Fruit fly (Drosophila melanogaster) whole organism, embryonic: Measurements from ENCODE around the gene CG13385.

ENCODE experiments used
- Adf1 ChIP-seq: fragments of 200-800 bp; sonication (Bioruptor generic); IDR thresholded peaks from 2 replicates; pipeline ENCODE4 v1.3.6; 2022; ENCODE audit warnings: missing biosample characterization, missing genetic modification characterization
- Atf6 ChIP-seq: fragments of 200-800 bp; sonication (Bioruptor generic); IDR thresholded peaks from 2 replicates; pipeline ENCODE4 v1.3.6; 2022; ENCODE audit warnings: missing biosample characterization, missing genetic modification characterization
- Bdp1 ChIP-seq: fragments of 200-800 bp; sonication (Bioruptor generic); optimal IDR thresholded peaks from 3 replicates; lab custom pipeline; 2016; ENCODE audit warnings: missing biosample characterization, missing genetic modification characterization
- CG10209 ChIP-seq: fragments of 200-800 bp; sonication (Bioruptor generic); optimal IDR thresholded peaks from 3 replicates; lab custom pipeline; 2017; ENCODE audit warnings: missing biosample characterization, mild to moderate bottlenecking, missing genetic modification characterization, missing genetic modification reagents
- CG10431 ChIP-seq: fragments of 200-800 bp; sonication (Bioruptor generic); optimal IDR thresholded peaks from 3 replicates; lab custom pipeline; 2018; ENCODE audit warnings: missing biosample characterization, mild to moderate bottlenecking, missing genetic modification characterization
- CG10654 ChIP-seq: fragments of 200-800 bp; sonication (Bioruptor generic); optimal IDR thresholded peaks from 2 replicates; lab custom pipeline; 2016; ENCODE audit warnings: missing biosample characterization, missing genetic modification characterization
- CG11093 ChIP-seq: fragments of 200-800 bp; sonication (Bioruptor generic); IDR thresholded peaks from 3 replicates; pipeline ENCODE4 v1.3.6; 2022; ENCODE audit warnings: missing biosample characterization, missing genetic modification characterization
- CG12391 ChIP-seq: fragments of 200-800 bp; sonication (Bioruptor generic); optimal IDR thresholded peaks from 3 replicates; lab custom pipeline; 2018; ENCODE audit warnings: missing biosample characterization, mild to moderate bottlenecking, missing genetic modification characterization, moderate library complexity
- CG12769 ChIP-seq: fragments of 200-800 bp; sonication (Bioruptor generic); optimal IDR thresholded peaks from 2 replicates; lab custom pipeline; 2019; ENCODE audit warnings: missing biosample characterization, mild to moderate bottlenecking, missing genetic modification characterization, moderate library complexity
- CG12942 ChIP-seq: fragments of 200-800 bp; sonication (Bioruptor generic); optimal IDR thresholded peaks from 3 replicates; lab custom pipeline; 2016; ENCODE audit warnings: missing biosample characterization, missing genetic modification characterization
- CG14441 ChIP-seq: fragments of 200-800 bp; sonication (Bioruptor generic); IDR thresholded peaks from 2 replicates; pipeline ENCODE4 v1.3.6; 2022; ENCODE audit warnings: missing biosample characterization, missing genetic modification characterization
- CG18764 ChIP-seq: fragments of 200-800 bp; sonication (Bioruptor generic); optimal IDR thresholded peaks from 3 replicates; lab custom pipeline; 2016; ENCODE audit warnings: missing biosample characterization, missing genetic modification characterization
- CG2120 ChIP-seq: fragments of 200-800 bp; sonication (Bioruptor generic); optimal IDR thresholded peaks from 3 replicates; lab custom pipeline; 2016; ENCODE audit warnings: missing biosample characterization, missing genetic modification characterization
- CG32767 ChIP-seq: fragments of 200-800 bp; sonication (Bioruptor generic); IDR thresholded peaks from 2 replicates; pipeline ENCODE4 v1.3.6; 2022; ENCODE audit warnings: missing biosample characterization, missing genetic modification characterization
- CG32772 ChIP-seq: fragments of 200-800 bp; sonication (Bioruptor generic); IDR thresholded peaks from 2 replicates; pipeline ENCODE4 v1.3.6; 2022; ENCODE audit warnings: missing biosample characterization, missing genetic modification characterization
- CG3281 ChIP-seq: fragments of 200-800 bp; sonication (Bioruptor generic); optimal IDR thresholded peaks from 3 replicates; lab custom pipeline; 2017; ENCODE audit warnings: missing biosample characterization, mild to moderate bottlenecking, missing genetic modification characterization
- CG3726 ChIP-seq: fragments of 200-800 bp; sonication (Bioruptor generic); IDR thresholded peaks from 3 replicates; pipeline ENCODE4, ENCODE4 v1.3.6; 2022; ENCODE audit warnings: missing biosample characterization, missing genetic modification characterization
- CG42726 ChIP-seq: fragments of 200-800 bp; sonication (Bioruptor generic); IDR thresholded peaks from 2 replicates; pipeline ENCODE4 v1.3.6; 2022; ENCODE audit warnings: missing biosample characterization, missing genetic modification characterization; ENCODE audit not compliant: partially characterized antibody
- CG4328 ChIP-seq: fragments of 200-800 bp; sonication (Bioruptor generic); optimal IDR thresholded peaks from 3 replicates; lab custom pipeline; 2017; ENCODE audit warnings: missing biosample characterization, missing genetic modification reagents, missing genetic modification characterization
- CG4707 ChIP-seq: fragments of 200-800 bp; sonication (Bioruptor generic); optimal IDR thresholded peaks from 2 replicates; lab custom pipeline; 2018; ENCODE audit warnings: missing biosample characterization, mild to moderate bottlenecking, missing genetic modification characterization, moderate library complexity
- CG5953 ChIP-seq: fragments of 200-800 bp; sonication (Bioruptor generic); IDR thresholded peaks from 2 replicates; pipeline ENCODE4 v1.3.6; 2022; ENCODE audit warnings: missing biosample characterization, missing genetic modification characterization
- CG6654 ChIP-seq: fragments of 200-800 bp; sonication (Bioruptor generic); optimal IDR thresholded peaks from 2 replicates; lab custom pipeline; 2017; ENCODE audit warnings: missing biosample characterization, mild to moderate bottlenecking, missing genetic modification characterization
- CG7745 ChIP-seq: fragments of 200-800 bp; sonication (Bioruptor generic); optimal IDR thresholded peaks from 2 replicates; lab custom pipeline; 2018; ENCODE audit warnings: missing biosample characterization, mild to moderate bottlenecking, missing genetic modification characterization, moderate library complexity
- CG7928 ChIP-seq: fragments of 200-800 bp; sonication (Bioruptor generic); optimal IDR thresholded peaks from 2 replicates; lab custom pipeline; 2017; ENCODE audit warnings: missing biosample characterization, mild to moderate bottlenecking, missing genetic modification characterization
- CG8765 ChIP-seq: fragments of 200-800 bp; sonication (Bioruptor generic); IDR thresholded peaks from 2 replicates; pipeline ENCODE4 v1.3.6; 2022; ENCODE audit warnings: missing biosample characterization, missing genetic modification characterization
- CG9817 ChIP-seq: fragments of 200-800 bp; sonication (Bioruptor generic); optimal IDR thresholded peaks from 2 replicates; lab custom pipeline; 2018; ENCODE audit warnings: missing biosample characterization, mild to moderate bottlenecking, missing genetic modification characterization, moderate library complexity
- CkIIα-i1 ChIP-seq: fragments of 200-800 bp; sonication (Bioruptor generic); IDR thresholded peaks from 2 replicates; pipeline ENCODE4 v1.3.6; 2022; ENCODE audit warnings: missing biosample characterization, missing genetic modification characterization
- Dad ChIP-seq: fragments of 200-800 bp; sonication (Bioruptor generic); optimal IDR thresholded peaks from 3 replicates; lab custom pipeline; 2016; ENCODE audit warnings: missing biosample characterization, missing genetic modification characterization
- Doc3 ChIP-seq: fragments of 200-800 bp; sonication (Bioruptor generic); IDR thresholded peaks from 3 replicates; pipeline ENCODE4 v1.3.6; 2022; ENCODE audit warnings: missing biosample characterization, missing genetic modification characterization; ENCODE audit not compliant: partially characterized antibody
- Gsc ChIP-seq: fragments of 200-800 bp; sonication (Bioruptor generic); IDR thresholded peaks from 2 replicates; pipeline ENCODE4 v1.3.6; 2022; ENCODE audit warnings: missing biosample characterization, missing genetic modification characterization
- H15 ChIP-seq: fragments of 200-800 bp; sonication (Bioruptor generic); IDR thresholded peaks from 3 replicates; pipeline ENCODE4 v1.3.6; 2022; ENCODE audit warnings: missing biosample characterization, missing genetic modification characterization
- Hr51 ChIP-seq, 2 experiments: fragments of 200-800 bp; sonication (Bioruptor generic); optimal IDR thresholded peaks; 2 replicates in 1 of 2; 3 replicates in 1 of 2; lab custom pipeline; 2016 to 2018; ENCODE audit warnings: missing biosample characterization in 2 of 2, missing genetic modification characterization in 2 of 2, mild to moderate bottlenecking in 1 of 2, moderate library complexity in 1 of 2
- MESR4 ChIP-seq: fragments of 200-800 bp; sonication (Bioruptor generic); optimal IDR thresholded peaks from 2 replicates; lab custom pipeline; 2018; ENCODE audit warnings: missing biosample characterization, mild to moderate bottlenecking, missing genetic modification characterization, moderate library complexity
- Oli ChIP-seq: fragments of 200-800 bp; sonication (Bioruptor generic); optimal IDR thresholded peaks from 2 replicates; lab custom pipeline; 2018; ENCODE audit warnings: missing biosample characterization, mild to moderate bottlenecking, missing genetic modification characterization, moderate library complexity
- Trl ChIP-seq, 3 experiments: fragments of >200 bp in 2 of 3; fragments of 200-800 bp in 1 of 3; sonication (Bioruptor generic) in 1 of 3; optimal IDR thresholded peaks; 2 replicates in 1 of 3; 3 replicates in 2 of 3; lab custom pipeline; 2016 to 2017; ENCODE audit warnings: missing biosample characterization in 1 of 3, missing genetic modification characterization in 1 of 3
- Xbp1 ChIP-seq: fragments of 200-800 bp; sonication (Bioruptor generic); optimal IDR thresholded peaks from 3 replicates; lab custom pipeline; 2016; ENCODE audit warnings: missing biosample characterization, mild to moderate bottlenecking, missing genetic modification characterization
- ab ChIP-seq: fragments of 200-800 bp; sonication (Bioruptor generic); optimal IDR thresholded peaks from 2 replicates; lab custom pipeline; 2016; ENCODE audit warnings: missing biosample characterization, missing genetic modification characterization
- aop ChIP-seq: fragments of 200-800 bp; sonication (Bioruptor generic); IDR thresholded peaks from 2 replicates; pipeline ENCODE4 v1.3.6; 2022; ENCODE audit warnings: missing biosample characterization, missing genetic modification characterization
- ems ChIP-seq: fragments of 200-800 bp; sonication (Bioruptor generic); optimal IDR thresholded peaks from 3 replicates; lab custom pipeline; 2016; ENCODE audit warnings: missing biosample characterization, missing genetic modification characterization
- gsb ChIP-seq: fragments of 200-800 bp; sonication (Bioruptor generic); IDR thresholded peaks from 2 replicates; pipeline ENCODE4 v1.3.6; 2022; ENCODE audit warnings: missing biosample characterization, missing genetic modification characterization
- jumu ChIP-seq: fragments of 200-800 bp; sonication (Bioruptor generic); optimal IDR thresholded peaks from 3 replicates; lab custom pipeline; 2016; ENCODE audit warnings: missing biosample characterization, missing genetic modification characterization
- kah ChIP-seq: fragments of 200-800 bp; sonication (Bioruptor generic); optimal IDR thresholded peaks from 2 replicates; lab custom pipeline; 2018; ENCODE audit warnings: missing biosample characterization, mild to moderate bottlenecking, missing genetic modification characterization
- maf-S ChIP-seq: fragments of 200-800 bp; sonication (Bioruptor generic); optimal IDR thresholded peaks from 2 replicates; lab custom pipeline; 2016; ENCODE audit warnings: missing biosample characterization, missing genetic modification characterization
- oc ChIP-seq: fragments of 200-800 bp; sonication (Bioruptor generic); optimal IDR thresholded peaks from 2 replicates; lab custom pipeline; 2018; ENCODE audit warnings: missing biosample characterization, mild to moderate bottlenecking, missing genetic modification characterization, moderate library complexity
- pan ChIP-seq, 4 experiments: fragments of >200 bp in 3 of 4; fragments of 200-800 bp in 1 of 4; sonication (Bioruptor generic) in 1 of 4; optimal IDR thresholded peaks in 3 of 4; IDR thresholded peaks in 1 of 4; 2 replicates each; pipeline versions ENCODE4 v1.3.6 to Lab custom; 2017 to 2022; ENCODE audit warnings: missing biosample characterization in 2 of 4, missing genetic modification characterization in 2 of 4, mixed read lengths in 1 of 4
- row ChIP-seq: fragments of 200-800 bp; sonication (Bioruptor generic); IDR thresholded peaks from 3 replicates; pipeline ENCODE4 v1.3.6; 2022; ENCODE audit warnings: missing biosample characterization, missing genetic modification characterization
- sens ChIP-seq: fragments of 200-800 bp; sonication (Bioruptor generic); peaks from one replicate; lab custom pipeline; 2016; ENCODE audit warnings: missing biosample characterization, missing genetic modification characterization
- so ChIP-seq: fragments of 200-800 bp; sonication (Bioruptor generic); IDR thresholded peaks from 3 replicates; pipeline ENCODE4 v1.3.6; 2022; ENCODE audit warnings: missing biosample characterization, missing genetic modification characterization
- vnd ChIP-seq: fragments of 200-800 bp; sonication (Bioruptor generic); IDR thresholded peaks from 3 replicates; pipeline ENCODE4 v1.3.6; 2022; ENCODE audit warnings: missing biosample characterization, missing genetic modification characterization; ENCODE audit not compliant: partially characterized antibody
- zfh1 ChIP-seq: fragments of 200-800 bp; sonication (Bioruptor generic); IDR thresholded peaks from 3 replicates; pipeline ENCODE4 v1.3.6; 2022; ENCODE audit warnings: missing biosample characterization, missing genetic modification characterization

The CG13385 gene

DNA sequence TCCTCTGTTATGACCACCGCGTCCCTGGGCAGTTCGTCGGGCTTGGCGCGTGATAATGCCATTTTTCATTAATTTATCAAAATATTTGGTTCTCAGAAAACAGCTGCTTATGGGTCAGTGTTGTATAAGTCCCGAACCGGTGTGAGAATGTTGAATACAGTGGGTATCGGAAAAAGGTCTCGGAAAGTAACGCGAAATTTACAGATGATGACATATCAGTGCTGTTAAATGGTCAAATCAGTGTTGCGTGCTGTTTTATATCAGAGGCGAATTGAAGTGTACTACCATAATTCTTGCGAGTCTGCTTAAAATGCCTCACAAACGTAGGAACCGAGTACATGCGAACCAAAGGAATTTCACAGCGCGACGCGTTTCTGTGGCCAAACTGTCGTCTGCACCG is 13.8 kb upstream of the CG13385 start, which contains the start of the genes CG13392 and Rcd4 (continued):
- TF ChIP-seq H15 (GFP tag; lab: Robert Waterston, UW) (peak; percentile 56; the same call in 1 of the 3 replicates), jumu (GFP tag; lab: Kevin White, UChicago) (peak; percentile 73), CG7928 (GFP tag; lab: Kevin White, UChicago) (peak; percentile 25), ab (GFP tag; lab: Kevin White, UChicago) (no peak), sens (GFP tag; lab: Kevin White, UChicago) (peak; percentile 91), CG5953 (GFP tag; lab: Robert Waterston, UW) (no peak), vnd (0 out of 3 replicates have a peak, but pooled peaks have one; percentile 16), row (GFP tag; lab: Robert Waterston, UW) (peak; percentile 66), CG3726 (GFP tag; lab: Robert Waterston, UW) (no peak), CG2120 (GFP tag; lab: Kevin White, UChicago) (peak; percentile 88), Xbp1 (peak; percentile 65), aop (no peak), CG11093 (GFP tag; lab: Robert Waterston, UW) (no peak), CG4328 (GFP tag; lab: Kevin White, UChicago) (peak; percentile 35), Doc3 (GFP tag; lab: Robert Waterston, UW) (peak; percentile 67; the same call in 1 of the 3 replicates), pan (optimal IDR thresholded peaks at IDR 0.05; lab: Kevin White, UChicago) (no peak), pan (GFP tag; optimal IDR thresholded peaks at IDR 0.05 in 1 of 2, IDR thresholded peaks at IDR 0.05 in 1 of 2) (peak in 1 of 2 experiments; percentile 58), CG12391 (tag; lab: Kevin White, UChicago) (peak; percentile 47), CG12769 (tag; lab: Kevin White, UChicago) (peak; percentile 72), Atf6 (GFP tag; lab: Robert Waterston, UW) (no peak), MESR4 (peak; percentile 78), CG4707 (GFP tag; lab: Kevin White, UChicago) (peak; percentile 83), kah (GFP tag; lab: Kevin White, UChicago) (peak; percentile 33), CG10431 (GFP tag; lab: Kevin White, UChicago) (peak; percentile 40), ems (peak; percentile 67), Gsc (no peak), CG3281 (GFP tag; lab: Kevin White, UChicago) (peak; percentile 60), CG18764 (GFP tag; lab: Kevin White, UChicago) (peak; percentile 70), CG9817 (tag; lab: Kevin White, UChicago) (peak; percentile 57), Oli (tag; lab: Kevin White, UChicago) (no peak), CG7745 (no peak), CG10654 (GFP tag; lab: Kevin White, UChicago) (no peak), CG6654 (GFP tag; lab: Kevin White, UChicago) (peak; percentile 1), CG12942 (peak; percentile 71), zfh1 (peak; percentile 75; the same call in 2 of the 3 replicates), CG10209 (GFP tag; lab: Kevin White, UChicago) (peak; percentile 57), Adf1 (GFP tag; lab: Robert Waterston, UW) (no peak; the same call in 1 of the 2 replicates), maf-S (GFP tag; lab: Kevin White, UChicago) (peak; percentile 47), oc (tag; lab: Kevin White, UChicago) (no peak), CG32767 (GFP tag; lab: Robert Waterston, UW) (no peak), Hr51 (GFP tag; optimal IDR thresholded peaks at IDR 0.05; lab: Kevin White, UChicago) (peak; percentile 20 to 76), CG42726 (GFP tag; lab: Robert Waterston, UW) (no peak), CG14441 (GFP tag; lab: Robert Waterston, UW) (peak; percentile 36; the same call in 1 of the 2 replicates), gsb (GFP tag; lab: Robert Waterston, UW) (0 out of 2 replicates have a peak, but pooled peaks have one; percentile 13), Trl (optimal IDR thresholded peaks at IDR 0.05; lab: Kevin White, UChicago) (no peak), Trl (GFP tag; optimal IDR thresholded peaks at IDR 0.05; lab: Kevin White, UChicago) (peak; percentile 75), so (GFP tag; lab: Robert Waterston, UW) (no peak), CG32772 (GFP tag; lab: Robert Waterston, UW) (peak; percentile 15; the same call in 1 of the 2 replicates), CG8765 (GFP tag; lab: Robert Waterston, UW) (0 out of 2 replicates have a peak, but pooled peaks have one; percentile 30), Bdp1 (GFP tag; lab: Kevin White, UChicago) (peak; percentile 33), Dad (peak; percentile 76), CkIIα-i1 (GFP tag; lab: Robert Waterston, UW) (no peak)
